Worm (Caenorhabditis elegans): ENCODE results near the gene dlhd-1.
A peak's percentile ranks its signal among the peaks of the same experiment; 100 is the strongest.

dlhd-1 gene

DNA sequence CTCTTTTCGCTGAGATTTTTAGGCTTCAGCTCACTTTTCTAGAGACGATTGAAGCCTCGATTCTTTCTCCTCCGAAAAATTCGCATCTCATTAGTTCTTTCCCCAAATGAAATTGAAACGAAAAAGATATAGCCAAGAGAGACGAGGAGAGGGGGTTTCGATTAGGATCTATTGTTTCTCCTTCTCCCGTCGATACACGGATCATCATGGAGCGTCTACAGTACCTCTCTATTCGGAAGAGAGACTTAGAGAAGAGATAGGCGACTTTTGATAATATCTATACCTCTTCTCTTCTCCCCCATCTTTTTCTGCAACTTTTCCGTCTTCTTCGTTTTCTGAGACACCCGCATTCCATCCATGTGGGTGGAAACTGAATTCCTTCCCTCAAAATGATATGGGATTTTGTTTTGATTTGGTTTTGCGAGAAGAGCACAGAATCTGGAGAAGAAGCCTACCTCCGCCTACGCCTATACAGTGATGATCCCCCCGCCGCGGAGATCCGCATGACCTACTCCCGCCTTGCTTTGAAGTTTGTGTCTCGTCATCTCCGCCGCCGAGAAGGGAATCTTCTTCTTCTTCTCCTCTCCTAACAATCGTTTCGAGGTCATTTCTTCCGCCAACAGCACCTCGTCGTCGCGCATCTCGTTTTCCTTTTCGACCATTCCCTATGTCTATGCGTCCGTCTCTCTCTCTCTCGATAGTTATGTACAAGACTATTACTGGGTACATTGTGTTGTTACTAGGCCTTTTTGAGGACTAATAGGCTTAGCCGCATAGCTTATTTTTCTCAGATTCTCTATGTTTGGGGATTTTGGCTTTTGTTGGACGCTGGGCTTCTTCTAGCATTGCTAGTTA is 30.0 kb downstream of the dlhd-1 start:
- TF ChIP-seq zfh-2 (GFP tag; conservative IDR thresholded peaks at IDR 0.05) (peak; percentile 85), mcd-1 (GFP tag; IDR thresholded peaks at IDR 0.05) (0 out of 2 replicates have a peak, but pooled peaks have one; percentile 5), B0336.3 (GFP tag; IDR thresholded peaks at IDR 0.05) (peak; percentile 32; the same call in 1 of the 2 replicates), ets-4 (GFP tag; optimal IDR thresholded peaks at IDR 0.05) (no peak), F49E8.2 (tag; optimal IDR thresholded peaks at IDR 0.05; ENCODE audit: insufficient read depth) (no peak), Y53G8AR.9 (GFP tag; conservative IDR thresholded peaks at IDR 0.05) (0 out of 2 replicates have a peak, but pooled peaks have one; percentile 37), ztf-26 (tag; optimal IDR thresholded peaks at IDR 0.05) (peak; percentile 20)

DNA sequence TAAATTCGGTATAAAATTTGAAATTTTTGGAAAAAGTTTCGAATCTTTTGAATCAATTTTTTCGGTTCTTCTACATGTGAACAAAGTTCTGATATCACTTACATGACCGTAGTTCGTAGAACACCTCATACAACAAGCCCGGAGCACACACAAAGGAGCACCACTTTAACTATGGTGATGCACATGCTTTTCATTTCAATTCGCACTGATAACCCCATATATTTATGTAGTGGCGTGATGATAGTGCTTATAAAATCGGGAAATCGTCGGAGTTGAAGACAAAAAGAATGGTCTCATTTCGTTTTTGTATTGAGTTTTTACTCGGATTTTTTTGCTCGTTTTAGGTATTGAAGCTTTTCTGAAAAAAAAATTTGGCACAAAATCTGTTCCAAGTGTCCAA is 31.2 kb downstream of the dlhd-1 start, which contains the start of gene W09B6.4:
W09B6.4 (minus strand) TSS at position 151 of the 400 bp plus-strand sequence.
- TF ChIP-seq mel-28 (tag; optimal IDR thresholded peaks at IDR 0.05; ENCODE audit: borderline replicate concordance) (no peak), nhr-80 (tag; optimal IDR thresholded peaks at IDR 0.05) (peak; percentile 58), ama-1 (optimal IDR thresholded peaks at IDR 0.05) (no peak), ama-1 (GFP tag; optimal IDR thresholded peaks at IDR 0.05) (no peak), F33H1.4 (GFP tag; IDR thresholded peaks at IDR 0.05) (no peak)

DNA sequence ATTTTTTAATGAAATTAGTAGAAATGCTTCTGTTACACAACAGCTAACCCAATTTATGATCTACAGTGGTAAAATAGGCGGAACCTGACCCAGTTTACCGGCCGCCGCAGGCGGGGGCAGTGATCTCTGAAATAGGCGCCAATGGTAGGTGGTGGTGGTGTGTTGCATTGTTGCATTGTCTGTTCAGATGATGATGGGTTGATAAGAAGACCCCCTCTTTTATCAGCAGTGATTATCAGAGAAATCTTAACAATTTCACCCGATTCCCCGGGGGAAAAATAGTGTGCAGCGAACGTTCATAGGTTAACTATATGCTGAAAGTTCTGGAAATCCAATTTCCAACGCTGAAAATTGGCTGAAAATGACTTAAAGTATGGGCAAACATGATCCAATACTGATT is 33.3 kb downstream of the dlhd-1 start:
- no peak for TF ChIP-seq nhr-179 (tag; optimal IDR thresholded peaks at IDR 0.05)
- TF ChIP-seq nhr-80 (tag; optimal IDR thresholded peaks at IDR 0.05) = peak; percentile 55
- no peak for TF ChIP-seq rec-8 (tag; optimal IDR thresholded peaks at IDR 0.05)
- TF ChIP-seq cebp-2 (GFP tag; IDR thresholded peaks at IDR 0.05) = no peak
- peak; percentile 9; the same call in 1 of the 2 replicates for TF ChIP-seq dox-1 (GFP tag; IDR thresholded peaks at IDR 0.05)
- 0 out of 2 replicates have a peak, but pooled peaks have one; percentile 12 for TF ChIP-seq mcd-1 (GFP tag; IDR thresholded peaks at IDR 0.05)
- TF ChIP-seq ztf-28 (GFP tag; IDR thresholded peaks at IDR 0.05) = no peak
- no peak for TF ChIP-seq hlh-12 (tag; optimal IDR thresholded peaks at IDR 0.05)
- no peak for TF ChIP-seq rpc-1 (optimal IDR thresholded peaks at IDR 0.05)
- TF ChIP-seq rpc-1 (tag; optimal IDR thresholded peaks at IDR 0.05) = no peak

DNA sequence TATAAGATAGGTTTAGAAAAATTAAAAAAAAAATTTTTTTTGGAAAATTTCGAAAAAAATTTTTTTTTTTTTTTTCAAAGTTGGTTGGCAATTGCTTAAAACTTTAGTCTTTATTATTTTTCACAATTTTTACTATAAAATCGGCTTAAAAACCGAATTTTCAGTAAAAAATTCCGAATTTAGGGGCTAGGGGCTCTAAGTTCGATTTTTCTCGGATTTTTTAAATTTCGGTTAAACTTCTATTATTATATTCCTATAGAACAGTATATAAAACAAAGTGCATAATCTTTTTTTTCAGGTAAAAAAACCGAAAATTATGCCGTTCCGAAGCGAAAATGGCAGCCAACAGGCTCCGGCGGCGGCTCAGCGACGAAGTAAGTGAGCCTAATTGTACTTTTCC is 35.4 kb downstream of the dlhd-1 start, which contains the start of gene pod-2:
pod-2 (plus strand) TSS at position 301 of the 400 bp plus-strand sequence.
- no peak for TF ChIP-seq snpc-4 (GFP tag; optimal IDR thresholded peaks at IDR 0.05)
- TF ChIP-seq snpc-4 (tag; optimal IDR thresholded peaks at IDR 0.05) = no peak
- no peak for TF ChIP-seq gei-17 (GFP tag; optimal IDR thresholded peaks at IDR 0.05)
- no peak for TF ChIP-seq ceh-58 (GFP tag; IDR thresholded peaks at IDR 0.05)
- no peak for TF ChIP-seq F49E8.2 (tag; optimal IDR thresholded peaks at IDR 0.05; ENCODE audit: insufficient read depth)
- TF ChIP-seq egl-44 (GFP tag; IDR thresholded peaks at IDR 0.05) = no peak
- TF ChIP-seq nhr-120 (GFP tag; IDR thresholded peaks at IDR 0.05) = no peak
- no peak for TF ChIP-seq him-1 (tag; optimal IDR thresholded peaks at IDR 0.05)
- no peak for TF ChIP-seq repo-1 (tag; optimal IDR thresholded peaks at IDR 0.05)
- no peak for TF ChIP-seq dox-1 (GFP tag; IDR thresholded peaks at IDR 0.05)
- TF ChIP-seq snpc-3.4 (tag; optimal IDR thresholded peaks at IDR 0.05) = no peak
- TF ChIP-seq F52B5.7 (tag; optimal IDR thresholded peaks at IDR 0.05) = no peak
- TF ChIP-seq nfyb-1 (GFP tag; IDR thresholded peaks at IDR 0.05) = no peak
- no peak for TF ChIP-seq nhr-80 (tag; optimal IDR thresholded peaks at IDR 0.05)
- TF ChIP-seq efl-1 (GFP tag; optimal IDR thresholded peaks at IDR 0.05) = no peak
